Fruit fly (Drosophila melanogaster): ENCODE data around the gene natalisin.

Gene natalisin

dm6 chr3R:14397927-14398326 lies 20.5 kb upstream of the natalisin start:
- no peak for TF ChIP-seq woc (GFP tag; optimal IDR thresholded peaks at IDR 0.05)
- no peak for TF ChIP-seq Jra (GFP tag; optimal IDR thresholded peaks at IDR 0.05)
- no peak for TF ChIP-seq Abd-B (GFP tag; optimal IDR thresholded peaks at IDR 0.05)
- TF ChIP-seq Dfd (GFP tag; optimal IDR thresholded peaks at IDR 0.05), result no peak
- peak; percentile 11 for TF ChIP-seq Hnf4 (GFP tag; optimal IDR thresholded peaks at IDR 0.05)
- no peak for TF ChIP-seq psq (GFP tag; optimal IDR thresholded peaks at IDR 0.05)
- no peak for TF ChIP-seq Hr78 (GFP tag; optimal IDR thresholded peaks at IDR 0.05)
- no peak for TF ChIP-seq lola (GFP tag; optimal IDR thresholded peaks at IDR 0.05)
- TF ChIP-seq CG32264 (GFP tag; optimal IDR thresholded peaks at IDR 0.05), result no peak
- no peak for TF ChIP-seq sv (GFP tag; optimal IDR thresholded peaks at IDR 0.05)
- TF ChIP-seq CG9705 (GFP tag; optimal IDR thresholded peaks at IDR 0.05), result peak; percentile 49
- TF ChIP-seq dsf (GFP tag; optimal IDR thresholded peaks at IDR 0.05; ENCODE audit: borderline replicate concordance), result no peak
- peak; percentile 70 for TF ChIP-seq fru (GFP tag; optimal IDR thresholded peaks at IDR 0.05)
- no peak for TF ChIP-seq ey (GFP tag; optimal IDR thresholded peaks at IDR 0.05)
- TF ChIP-seq dmrt93B (GFP tag; optimal IDR thresholded peaks at IDR 0.05), result peak; percentile 59
- no peak for TF ChIP-seq usp (GFP tag; optimal IDR thresholded peaks at IDR 0.05)
- no peak for TF ChIP-seq pan (optimal IDR thresholded peaks at IDR 0.05)
- TF ChIP-seq sage (GFP tag; optimal IDR thresholded peaks at IDR 0.05), result peak; percentile 40
- no peak for TF ChIP-seq Hr83 (GFP tag; optimal IDR thresholded peaks at IDR 0.05; ENCODE audit: poor library complexity, severe bottlenecking)
- TF ChIP-seq tai (GFP tag; optimal IDR thresholded peaks at IDR 0.05), result no peak
- TF ChIP-seq N (GFP tag; optimal IDR thresholded peaks at IDR 0.05), result no peak
- TF ChIP-seq Myc (optimal IDR thresholded peaks at IDR 0.05), result no peak
- no peak for TF ChIP-seq GATAd (GFP tag; optimal IDR thresholded peaks at IDR 0.05)
- no peak for TF ChIP-seq Mio (GFP tag; optimal IDR thresholded peaks at IDR 0.05)
- peak; percentile 35 for TF ChIP-seq OdsH (GFP tag; optimal IDR thresholded peaks at IDR 0.05)
- no peak for TF ChIP-seq h (GFP tag; optimal IDR thresholded peaks at IDR 0.05)
- TF ChIP-seq foxo (GFP tag; optimal IDR thresholded peaks at IDR 0.05), result peak in 1 of 2 experiments; percentile 64
- peak; percentile 73 for TF ChIP-seq Sp1 (GFP tag; optimal IDR thresholded peaks at IDR 0.05)
- TF ChIP-seq Rel (GFP tag; optimal IDR thresholded peaks at IDR 0.05), result no peak
- TF ChIP-seq Rel (tag; optimal IDR thresholded peaks at IDR 0.05), result no peak
- no peak for TF ChIP-seq jim (GFP tag; optimal IDR thresholded peaks at IDR 0.05)
- TF ChIP-seq rgr (GFP tag; optimal IDR thresholded peaks at IDR 0.05), result no peak
- TF ChIP-seq brk (GFP tag; optimal IDR thresholded peaks at IDR 0.05), result no peak
- no peak for TF ChIP-seq Dif (GFP tag; optimal IDR thresholded peaks at IDR 0.05; ENCODE audit: partially characterized antibody)
- TF ChIP-seq dl (GFP tag; optimal IDR thresholded peaks at IDR 0.05; ENCODE audit: insufficient read depth in 1 of 2, partially characterized antibody in 2 of 2), result no peak
- no peak for TF ChIP-seq br (GFP tag; optimal IDR thresholded peaks at IDR 0.05)
- peak; percentile 65 for TF ChIP-seq HLH106 (tag; optimal IDR thresholded peaks at IDR 0.05)
- no peak for TF ChIP-seq CrebA (GFP tag; optimal IDR thresholded peaks at IDR 0.05; ENCODE audit: borderline replicate concordance)

- TF ChIP-seq Rel (GFP tag; optimal IDR thresholded peaks at IDR 0.05) (peak; percentile 36), Rel (tag; optimal IDR thresholded peaks at IDR 0.05) (no peak), Hr83 (GFP tag; optimal IDR thresholded peaks at IDR 0.05; ENCODE audit: poor library complexity, severe bottlenecking) (no peak), Hnf4 (GFP tag; optimal IDR thresholded peaks at IDR 0.05) (no peak), fru (GFP tag; optimal IDR thresholded peaks at IDR 0.05) (peak; percentile 7), brk (GFP tag; optimal IDR thresholded peaks at IDR 0.05) (peak; percentile 64), CrebA (GFP tag; optimal IDR thresholded peaks at IDR 0.05; ENCODE audit: borderline replicate concordance) (peak; percentile 76)
Observed at dm6 chr3R:14398620-14399019, 19.8 kb upstream of the natalisin start.

dm6 chr3R:14399375-14399774 lies 19.0 kb upstream of the natalisin start:
- TF ChIP-seq Dif (GFP tag; optimal IDR thresholded peaks at IDR 0.05; ENCODE audit: partially characterized antibody) (no peak), h (GFP tag; optimal IDR thresholded peaks at IDR 0.05) (peak; percentile 61), ey (GFP tag; optimal IDR thresholded peaks at IDR 0.05) (peak; percentile 52), Vsx2 (GFP tag; optimal IDR thresholded peaks at IDR 0.05; ENCODE audit: partially characterized antibody) (no peak), Hr78 (GFP tag; optimal IDR thresholded peaks at IDR 0.05) (no peak), Sp1 (GFP tag; optimal IDR thresholded peaks at IDR 0.05) (peak; percentile 46), woc (GFP tag; optimal IDR thresholded peaks at IDR 0.05) (peak; percentile 3), dmrt93B (GFP tag; optimal IDR thresholded peaks at IDR 0.05) (peak; percentile 34), HLH106 (tag; optimal IDR thresholded peaks at IDR 0.05) (peak; percentile 42), Abd-B (GFP tag; optimal IDR thresholded peaks at IDR 0.05) (no peak), fru (GFP tag; optimal IDR thresholded peaks at IDR 0.05) (peak; percentile 76), sv (GFP tag; optimal IDR thresholded peaks at IDR 0.05) (no peak), OdsH (GFP tag; optimal IDR thresholded peaks at IDR 0.05) (peak; percentile 26), br (GFP tag; optimal IDR thresholded peaks at IDR 0.05) (peak; percentile 43), CG32264 (GFP tag; optimal IDR thresholded peaks at IDR 0.05) (no peak), foxo (GFP tag; optimal IDR thresholded peaks at IDR 0.05) (peak in 1 of 2 experiments; percentile 62)
